Worm (Caenorhabditis elegans): ENCODE measurements around the gene sra-31.

sra-31 gene

DNA sequence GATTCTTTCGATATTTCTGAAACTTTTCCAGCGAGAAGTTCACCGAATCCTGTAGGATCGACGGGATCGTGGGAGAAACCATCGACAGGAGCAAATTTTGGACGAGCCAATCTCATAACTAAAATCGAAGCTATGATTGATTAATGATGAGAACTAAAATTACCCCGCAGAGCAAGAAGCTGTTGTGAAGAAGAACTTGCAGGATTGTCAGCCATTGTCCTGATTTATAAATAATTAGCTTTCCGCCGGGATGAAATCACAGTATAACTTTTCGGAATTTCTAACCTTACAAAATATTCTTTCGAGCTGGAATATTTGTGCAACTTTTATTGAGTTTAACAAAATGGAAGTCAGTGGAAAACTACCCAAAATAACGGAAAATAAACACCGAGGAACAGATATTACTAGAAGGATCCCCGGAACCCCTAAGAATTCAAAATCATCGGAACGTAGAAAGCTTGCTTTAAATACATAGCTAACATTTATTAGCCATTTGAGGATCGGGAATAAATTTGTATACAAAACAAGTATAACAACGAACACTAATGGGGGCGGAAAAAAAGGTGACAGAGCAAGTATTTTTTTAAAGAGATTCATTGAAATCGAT is 9.1 kb upstream of the sra-31 start, which contains the start of gene C56C10.7:
Gene C56C10.7 (minus strand): TSS at position 312 of the 607 bp plus-strand sequence.
- TF ChIP-seq nhr-25 (tag; optimal IDR thresholded peaks at IDR 0.05): peak; percentile 26
- peak; percentile 58 for TF ChIP-seq nhr-77 (tag; optimal IDR thresholded peaks at IDR 0.05)
- TF ChIP-seq eor-1 (tag; optimal IDR thresholded peaks at IDR 0.05): no peak
- no peak for TF ChIP-seq skn-1 (tag; optimal IDR thresholded peaks at IDR 0.05)
- TF ChIP-seq ztf-4 (tag; optimal IDR thresholded peaks at IDR 0.05): no peak
- TF ChIP-seq ama-1 (optimal IDR thresholded peaks at IDR 0.05): no peak
- no peak for TF ChIP-seq nfya-1 (tag; optimal IDR thresholded peaks at IDR 0.05; ENCODE audit: insufficient read depth)
- TF ChIP-seq nhr-237 (tag; optimal IDR thresholded peaks at IDR 0.05): no peak
- peak; percentile 16 for TF ChIP-seq elt-2 (tag; optimal IDR thresholded peaks at IDR 0.05)

DNA sequence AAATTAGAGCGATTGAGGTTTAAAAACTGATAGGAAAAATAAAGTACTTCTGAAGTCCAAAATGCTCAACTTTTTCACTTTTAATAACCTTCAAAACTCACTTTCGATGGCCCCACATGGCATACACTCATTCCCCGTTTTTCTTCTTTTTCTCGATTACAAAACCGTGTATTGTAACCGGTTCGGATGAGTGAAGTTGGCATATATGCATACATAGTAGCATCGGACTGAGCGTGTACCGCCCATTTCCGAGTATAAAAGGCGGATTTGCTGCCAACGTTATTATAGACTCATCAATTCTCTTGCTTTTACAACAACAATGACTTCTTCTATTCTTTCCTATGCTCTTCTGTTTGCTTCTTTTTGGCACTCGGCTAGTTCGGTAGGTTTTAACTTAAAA is 4.5 kb upstream of the sra-31 start, which contains the start of gene C56C10.4:
Gene C56C10.4 (plus strand): TSS at position 301 of the 400 bp plus-strand sequence.
- TF ChIP-seq nhr-76 (tag; optimal IDR thresholded peaks at IDR 0.05) (no peak), unc-62 (GFP tag; optimal IDR thresholded peaks at IDR 0.05) (no peak), ceh-28 (tag; optimal IDR thresholded peaks at IDR 0.05) (no peak), ama-1 (optimal IDR thresholded peaks at IDR 0.05) (no peak), lin-15B (tag; optimal IDR thresholded peaks at IDR 0.05) (no peak), nhr-67 (tag; optimal IDR thresholded peaks at IDR 0.05) (no peak), nhr-23 (tag; optimal IDR thresholded peaks at IDR 0.05) (no peak), snpc-4 (tag; optimal IDR thresholded peaks at IDR 0.05) (no peak), pqm-1 (tag; optimal IDR thresholded peaks at IDR 0.05) (no peak), eor-1 (tag; optimal IDR thresholded peaks at IDR 0.05) (no peak), nhr-43 (tag; optimal IDR thresholded peaks at IDR 0.05; ENCODE audit: poor library complexity, severe bottlenecking) (no peak), nhr-237 (tag; optimal IDR thresholded peaks at IDR 0.05) (no peak), egl-5 (tag; optimal IDR thresholded peaks at IDR 0.05) (no peak), elt-3 (tag; optimal IDR thresholded peaks at IDR 0.05) (no peak), elt-2 (tag; optimal IDR thresholded peaks at IDR 0.05) (no peak), nhr-28 (tag; optimal IDR thresholded peaks at IDR 0.05) (no peak), elt-1 (tag; optimal IDR thresholded peaks at IDR 0.05) (no peak), mdl-1 (tag; optimal IDR thresholded peaks at IDR 0.05) (no peak), lsy-12 (tag; optimal IDR thresholded peaks at IDR 0.05) (no peak), ztf-11 (tag; optimal IDR thresholded peaks at IDR 0.05) (no peak)

DNA sequence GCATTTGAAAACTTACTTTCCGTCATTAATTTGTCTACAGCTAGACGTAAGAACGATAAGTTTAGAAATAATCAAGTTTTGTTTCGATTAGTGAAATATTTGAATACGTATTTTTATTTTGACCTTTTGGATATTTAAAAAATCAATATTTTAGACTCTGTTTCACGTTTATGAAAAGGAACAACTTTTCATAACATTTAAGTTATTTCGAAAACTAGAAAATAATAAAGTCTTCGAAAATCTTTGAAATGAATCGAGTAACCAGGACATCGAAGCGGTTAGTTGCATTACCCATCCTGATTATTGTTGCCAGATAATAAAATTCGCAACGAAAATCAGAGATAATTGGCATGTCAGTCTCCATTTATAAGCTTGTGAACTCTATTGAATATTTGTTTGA is 3.0 kb upstream of the sra-31 start, which contains the start of gene C56C10.6:
Gene C56C10.6 (minus strand): TSS at position 101 of the 400 bp plus-strand sequence.
- TF ChIP-seq jun-1 (tag; optimal IDR thresholded peaks at IDR 0.05) (no peak), nhr-77 (tag; optimal IDR thresholded peaks at IDR 0.05) (no peak), ztf-4 (tag; optimal IDR thresholded peaks at IDR 0.05) (no peak), elt-1 (tag; optimal IDR thresholded peaks at IDR 0.05) (no peak), ceh-9 (tag; optimal IDR thresholded peaks at IDR 0.05) (no peak)

DNA sequence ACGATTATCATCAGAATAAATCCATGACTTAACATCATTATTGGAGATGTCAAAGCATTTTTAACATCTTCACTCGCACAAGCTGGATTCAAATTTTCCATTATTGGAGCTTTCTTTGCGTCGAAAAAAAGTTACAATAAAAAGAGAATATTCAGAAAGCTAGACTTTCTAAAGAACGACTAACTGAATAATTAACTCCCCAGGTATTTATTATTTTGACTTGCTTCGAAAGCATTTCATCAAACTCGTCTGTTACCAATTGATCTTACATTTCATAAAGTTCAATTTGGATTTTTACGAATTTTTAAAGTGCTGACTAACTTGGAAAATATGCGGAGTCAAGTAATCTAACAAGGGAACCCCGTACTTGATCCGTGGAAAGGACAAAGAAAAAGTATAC is 2.6 kb downstream of the sra-31 start, which contains the start of gene sra-29:
Gene sra-29 (minus strand): TSS at position 101 of the 400 bp plus-strand sequence.
- TF ChIP-seq aly-2 (tag; optimal IDR thresholded peaks at IDR 0.05): no peak
- TF ChIP-seq ceh-28 (tag; optimal IDR thresholded peaks at IDR 0.05): no peak
- no peak for TF ChIP-seq unc-39 (tag; optimal IDR thresholded peaks at IDR 0.05)
- TF ChIP-seq pha-4 (tag; optimal IDR thresholded peaks at IDR 0.05): no peak
- TF ChIP-seq ceh-82 (tag; optimal IDR thresholded peaks at IDR 0.05): no peak
- TF ChIP-seq nhr-11 (tag; optimal IDR thresholded peaks at IDR 0.05): no peak
- no peak for TF ChIP-seq ceh-9 (tag; optimal IDR thresholded peaks at IDR 0.05)
- TF ChIP-seq egl-27 (tag; optimal IDR thresholded peaks at IDR 0.05): no peak
- no peak for TF ChIP-seq lin-15B (tag; optimal IDR thresholded peaks at IDR 0.05)
- TF ChIP-seq nhr-77 (tag; optimal IDR thresholded peaks at IDR 0.05): no peak
- TF ChIP-seq nfya-1 (tag; optimal IDR thresholded peaks at IDR 0.05; ENCODE audit: insufficient read depth): no peak
- no peak for TF ChIP-seq elt-2 (tag; optimal IDR thresholded peaks at IDR 0.05)
- no peak for TF ChIP-seq lin-39 (tag; optimal IDR thresholded peaks at IDR 0.05)
- TF ChIP-seq nhr-28 (tag; optimal IDR thresholded peaks at IDR 0.05): no peak
- TF ChIP-seq nhr-76 (tag; optimal IDR thresholded peaks at IDR 0.05): no peak
- TF ChIP-seq ama-1 (optimal IDR thresholded peaks at IDR 0.05): no peak
- no peak for TF ChIP-seq R02D3.7 (tag; optimal IDR thresholded peaks at IDR 0.05)
